Worm (Caenorhabditis elegans): Measurements from ENCODE around the gene F40G9.8.
A peak's percentile ranks its signal among the peaks of the same experiment; 100 is the strongest.

Gene F40G9.8

ce11 chrIII:208793-209694, 44.4 kb upstream of the F40G9.8 start:
- TF ChIP-seq B0035.1 (tag; optimal IDR thresholded peaks at IDR 0.05) (no peak), mxl-1 (tag; optimal IDR thresholded peaks at IDR 0.05) (no peak), mcd-1 (GFP tag; IDR thresholded peaks at IDR 0.05) (no peak), somi-1 (GFP tag; optimal IDR thresholded peaks at IDR 0.05) (no peak), F57A8.1 (GFP tag; optimal IDR thresholded peaks at IDR 0.05) (no peak), T26A5.8 (tag; optimal IDR thresholded peaks at IDR 0.05) (no peak), ztf-28 (GFP tag; IDR thresholded peaks at IDR 0.05) (no peak), aptf-3 (GFP tag; IDR thresholded peaks at IDR 0.05) (no peak), aptf-2 (GFP tag; conservative IDR thresholded peaks at IDR 0.05) (no peak), nhr-80 (tag; optimal IDR thresholded peaks at IDR 0.05) (no peak), madf-6 (GFP tag; IDR thresholded peaks at IDR 0.05) (no peak), cebp-1 (GFP tag; IDR thresholded peaks at IDR 0.05) (no peak), cebp-1 (tag; optimal IDR thresholded peaks at IDR 0.05) (no peak), lsl-1 (GFP tag; optimal IDR thresholded peaks at IDR 0.05) (no peak), xnd-1 (tag; optimal IDR thresholded peaks at IDR 0.05) (no peak), snpc-3.4 (tag; optimal IDR thresholded peaks at IDR 0.05) (no peak), F10E7.11 (tag; optimal IDR thresholded peaks at IDR 0.05) (no peak), hmg-20 (GFP tag; IDR thresholded peaks at IDR 0.05) (no peak)

- TF ChIP-seq mxl-1 (tag; optimal IDR thresholded peaks at IDR 0.05) (no peak), attf-6 (GFP tag; IDR thresholded peaks at IDR 0.05) (no peak), snpc-3.4 (tag; optimal IDR thresholded peaks at IDR 0.05) (no peak), D2030.7 (GFP tag; IDR thresholded peaks at IDR 0.05) (no peak), egl-44 (GFP tag; IDR thresholded peaks at IDR 0.05) (no peak), die-1 (tag; optimal IDR thresholded peaks at IDR 0.05) (no peak), T07F8.4 (tag; optimal IDR thresholded peaks at IDR 0.05) (no peak), ceh-91 (GFP tag; IDR thresholded peaks at IDR 0.05) (no peak), zim-3 (tag; optimal IDR thresholded peaks at IDR 0.05) (no peak), hsf-1 (GFP tag; IDR thresholded peaks at IDR 0.05) (no peak), akir-1 (GFP tag; optimal IDR thresholded peaks at IDR 0.05) (no peak)
These were observed 42.3 kb upstream of the F40G9.8 start, which contains the start of gene W10C4.1 for ce11 chrIII:207023-207422. Gene W10C4.1, minus strand, starts transcription at chrIII:207123.

ce11 chrIII:203953-204352, 39.3 kb upstream of the F40G9.8 start:
- no peak for TF ChIP-seq aptf-3 (GFP tag; IDR thresholded peaks at IDR 0.05)
- TF ChIP-seq madf-6 (GFP tag; IDR thresholded peaks at IDR 0.05), result 0 out of 2 replicates have a peak, but pooled peaks have one; percentile 10
- no peak for TF ChIP-seq hrde-1 (tag; optimal IDR thresholded peaks at IDR 0.05; ENCODE audit: borderline replicate concordance)

ce11 chrIII:194160-194559, 29.5 kb upstream of the F40G9.8 start, which contains the start of gene F40G9.17:
Gene F40G9.17, plus strand, starts transcription at chrIII:194460.
- TF ChIP-seq lsl-1 (GFP tag; optimal IDR thresholded peaks at IDR 0.05) (no peak), rec-8 (tag; optimal IDR thresholded peaks at IDR 0.05) (no peak), pha-4 (tag; optimal IDR thresholded peaks at IDR 0.05) (no peak), efl-1 (GFP tag; optimal IDR thresholded peaks at IDR 0.05) (no peak), lsy-27 (tag; optimal IDR thresholded peaks at IDR 0.05; ENCODE audit: borderline replicate concordance, insufficient read depth) (no peak), ccch-3 (GFP tag; optimal IDR thresholded peaks at IDR 0.05) (no peak), hmg-20 (GFP tag; IDR thresholded peaks at IDR 0.05) (no peak), ztf-28 (GFP tag; IDR thresholded peaks at IDR 0.05) (no peak), let-526 (GFP tag; IDR thresholded peaks at IDR 0.05) (no peak), dpff-1 (tag; optimal IDR thresholded peaks at IDR 0.05) (no peak), ceh-100 (GFP tag; IDR thresholded peaks at IDR 0.05) (no peak), ztf-3 (GFP tag; optimal IDR thresholded peaks at IDR 0.05) (no peak), madf-3 (GFP tag; IDR thresholded peaks at IDR 0.05) (no peak), ets-4 (GFP tag; optimal IDR thresholded peaks at IDR 0.05) (no peak), zfh-2 (GFP tag; conservative IDR thresholded peaks at IDR 0.05) (no peak), snpc-1.3 (tag; optimal IDR thresholded peaks at IDR 0.05; ENCODE audit: insufficient read depth) (no peak)
